Worm (Caenorhabditis elegans) whole organism, L4/young adult: ENCODE measurements around the gene dao-2.

Experiments used
- W03F9.2 ChIP-seq: fragments of 150-350 bp; optimal IDR thresholded peaks from 2 replicates; lab custom pipeline; 2014; ENCODE audit warnings: missing biosample characterization, missing genetic modification characterization
- dao-5 ChIP-seq: sonication (generic microtip); optimal IDR thresholded peaks from 2 replicates; lab custom pipeline; 2016; ENCODE audit warnings: missing genotype, missing genetic modification characterization, moderate library complexity, missing compliant biosample characterization
- him-1 ChIP-seq: sonication (generic microtip); optimal IDR thresholded peaks from 2 replicates; lab custom pipeline; 2016; ENCODE audit warnings: missing genotype, missing genetic modification reagents, missing genetic modification characterization, missing compliant biosample characterization

DNA sequence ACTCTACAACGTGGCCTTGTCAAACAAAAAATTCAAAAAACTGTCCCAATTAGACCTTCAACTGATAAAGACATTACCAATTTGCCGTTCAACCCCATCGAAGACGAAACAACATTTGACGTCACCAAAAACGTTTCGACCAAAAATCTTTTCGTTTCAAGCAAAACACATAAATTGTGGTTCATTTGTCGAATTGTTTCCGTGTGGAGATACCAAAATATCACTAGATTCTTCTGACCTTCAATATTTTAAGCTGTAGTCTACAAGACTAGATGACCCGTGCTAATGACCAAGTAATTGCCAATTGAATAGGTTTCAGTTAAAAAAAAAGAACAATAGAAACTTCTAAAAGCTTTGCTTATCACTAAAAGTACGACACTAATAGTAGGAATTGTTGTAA is 14.3 kb upstream of the dao-2 start:
- TF ChIP-seq W03F9.2 (tag; lab: Kevin White, UChicago) (no peak), him-1 (no peak), dao-5 (tag; lab: Kevin White, UChicago) (no peak)
